Worm (Caenorhabditis elegans) whole organism, L2 larva: ENCODE measurements around the gene nspg-6.

Source experiments
- R02D3.7 ChIP-seq: fragments of 150-350 bp; optimal IDR thresholded peaks from 2 replicates; lab custom pipeline; 2014; ENCODE audit warnings: missing biosample characterization, missing genetic modification characterization
- Y55F3AM.14 ChIP-seq: fragments of 200-800 bp; sonication (Bioruptor generic); optimal IDR thresholded peaks from 2 replicates; lab custom pipeline; 2018; ENCODE audit warnings: mild to moderate bottlenecking, missing genetic modification characterization, missing compliant biosample characterization
- ZK546.5 ChIP-seq: sonication (generic microtip); optimal IDR thresholded peaks from 2 replicates; lab custom pipeline; 2017; ENCODE audit warnings: missing biosample characterization, missing genetic modification characterization
- aly-2 ChIP-seq: fragments of 150-350 bp; optimal IDR thresholded peaks from 2 replicates; lab custom pipeline; 2014; ENCODE audit warnings: missing biosample characterization, missing genetic modification characterization
- ama-1 ChIP-seq: fragments of 150-350 bp; optimal IDR thresholded peaks from 2 replicates; lab custom pipeline; 2018; ENCODE audit warnings: inconsistent platforms
- blmp-1 ChIP-seq: sonication (generic microtip); optimal IDR thresholded peaks from 2 replicates; lab custom pipeline; 2017; ENCODE audit warnings: missing genetic modification characterization, mild to moderate bottlenecking, missing compliant biosample characterization, antibody characterized with exemption, moderate library complexity; ENCODE audit not compliant: insufficient read depth
- ceh-16 ChIP-seq: fragments of 150-350 bp; optimal IDR thresholded peaks from 2 replicates; lab custom pipeline; 2014; ENCODE audit warnings: missing biosample characterization, missing genetic modification characterization
- ceh-82 ChIP-seq: fragments of 150-350 bp; optimal IDR thresholded peaks from 2 replicates; lab custom pipeline; 2014; ENCODE audit warnings: missing biosample characterization, missing genetic modification characterization
- crh-2 ChIP-seq: sonication (generic microtip); optimal IDR thresholded peaks from 2 replicates; lab custom pipeline; 2017; ENCODE audit warnings: missing biosample characterization, missing genetic modification characterization
- dmd-4 ChIP-seq: sonication (generic microtip); optimal IDR thresholded peaks from 2 replicates; lab custom pipeline; 2017; ENCODE audit warnings: missing biosample characterization, missing genetic modification characterization
- egl-27 ChIP-seq: sonication (generic microtip); optimal IDR thresholded peaks from 3 replicates; lab custom pipeline; 2017; ENCODE audit warnings: missing biosample characterization, missing genetic modification reagents, missing genetic modification characterization
- elt-1 ChIP-seq: fragments of 150-350 bp; optimal IDR thresholded peaks from 2 replicates; lab custom pipeline; 2014; ENCODE audit warnings: missing biosample characterization, missing genetic modification characterization
- elt-3 ChIP-seq: sonication (generic microtip); optimal IDR thresholded peaks from 2 replicates; lab custom pipeline; 2017; ENCODE audit warnings: missing biosample characterization, missing genetic modification characterization
- fos-1 ChIP-seq: fragments of 150-350 bp; optimal IDR thresholded peaks from 2 replicates; lab custom pipeline; 2014; ENCODE audit warnings: missing biosample characterization, missing genetic modification characterization
- gmeb-1 ChIP-seq: fragments of 150-350 bp; optimal IDR thresholded peaks from 2 replicates; lab custom pipeline; 2014; ENCODE audit warnings: missing biosample characterization, missing genetic modification characterization
- lin-11 ChIP-seq: fragments of 150-350 bp; sonication (generic microtip); optimal IDR thresholded peaks from 2 replicates; lab custom pipeline; 2014; ENCODE audit warnings: missing biosample characterization, missing genetic modification characterization, inconsistent platforms, mixed read lengths
- lin-13 ChIP-seq: fragments of 150-350 bp; optimal IDR thresholded peaks from 2 replicates; lab custom pipeline; 2014; ENCODE audit warnings: missing biosample characterization, missing genetic modification reagents, missing genetic modification characterization
- lin-39 ChIP-seq: fragments of 150-350 bp; optimal IDR thresholded peaks from 2 replicates; lab custom pipeline; 2014; ENCODE audit warnings: missing biosample characterization, missing genetic modification reagents, missing genetic modification characterization
- lsy-2 ChIP-seq, 2 experiments: fragments of 150-350 bp in 1 of 2; sonication (generic microtip) in 1 of 2; optimal IDR thresholded peaks; 2 replicates each; lab custom pipeline; 2014 to 2017; ENCODE audit warnings: missing biosample characterization in 2 of 2, missing genetic modification characterization in 2 of 2
- mab-5 ChIP-seq: fragments of 150-350 bp; optimal IDR thresholded peaks from 2 replicates; lab custom pipeline; 2014; ENCODE audit warnings: missing biosample characterization, missing genetic modification characterization
- mbf-1 ChIP-seq: sonication (generic microtip); optimal IDR thresholded peaks from 2 replicates; lab custom pipeline; 2017; ENCODE audit warnings: missing biosample characterization, missing genetic modification characterization
- mdl-1 ChIP-seq, 2 experiments: fragments of 150-350 bp in 1 of 2; sonication (generic microtip) in 1 of 2; optimal IDR thresholded peaks; 2 replicates each; lab custom pipeline; 2017; ENCODE audit warnings: missing biosample characterization in 2 of 2, missing genetic modification characterization in 2 of 2
- nhr-10 ChIP-seq: sonication (generic microtip); optimal IDR thresholded peaks from 2 replicates; lab custom pipeline; 2017; ENCODE audit warnings: missing biosample characterization, missing genetic modification characterization
- nhr-12 ChIP-seq: fragments of 150-350 bp; optimal IDR thresholded peaks from 2 replicates; lab custom pipeline; 2014; ENCODE audit warnings: missing biosample characterization, missing genetic modification characterization
- nhr-129 ChIP-seq: fragments of 150-350 bp; optimal IDR thresholded peaks from 2 replicates; lab custom pipeline; 2014; ENCODE audit warnings: missing biosample characterization, missing genetic modification characterization
- nhr-21 ChIP-seq: fragments of 150-350 bp; optimal IDR thresholded peaks from 2 replicates; lab custom pipeline; 2014; ENCODE audit warnings: missing biosample characterization, missing genetic modification characterization
- nhr-237 ChIP-seq: fragments of 150-350 bp; optimal IDR thresholded peaks from 2 replicates; lab custom pipeline; 2014; ENCODE audit warnings: missing biosample characterization, missing genetic modification characterization
- nhr-25 ChIP-seq: fragments of 150-350 bp; sonication (generic microtip); optimal IDR thresholded peaks from 3 replicates; lab custom pipeline; 2014; ENCODE audit warnings: missing biosample characterization, missing genetic modification characterization
- nhr-6 ChIP-seq: fragments of 150-350 bp; optimal IDR thresholded peaks from 2 replicates; lab custom pipeline; 2014; ENCODE audit warnings: missing biosample characterization, missing genetic modification characterization
- peb-1 ChIP-seq: fragments of 150-350 bp; optimal IDR thresholded peaks from 2 replicates; lab custom pipeline; 2014; ENCODE audit warnings: missing biosample characterization, missing genetic modification characterization
- sem-4 ChIP-seq: fragments of 150-350 bp; optimal IDR thresholded peaks from 2 replicates; lab custom pipeline; 2014; ENCODE audit warnings: missing biosample characterization, missing genetic modification reagents, missing genetic modification characterization
- skn-1 ChIP-seq: sonication (generic microtip); optimal IDR thresholded peaks from 2 replicates; lab custom pipeline; 2017; ENCODE audit warnings: missing biosample characterization, missing genetic modification characterization
- sma-3 ChIP-seq: sonication (generic microtip); optimal IDR thresholded peaks from 2 replicates; lab custom pipeline; 2016; ENCODE audit warnings: missing genetic modification reagents, missing genetic modification characterization, missing compliant biosample characterization
- sma-9 ChIP-seq, 2 experiments: fragments of 150-350 bp in 1 of 2; sonication (generic microtip) in 1 of 2; optimal IDR thresholded peaks; 2 replicates each; lab custom pipeline; 2014 to 2016; ENCODE audit warnings: missing genetic modification characterization in 2 of 2, mild to moderate bottlenecking in 1 of 2, missing biosample characterization in 1 of 2, missing compliant biosample characterization in 1 of 2, missing genetic modification reagents in 1 of 2, moderate library complexity in 1 of 2
- snpc-4 ChIP-seq: fragments of 150-350 bp; optimal IDR thresholded peaks from 2 replicates; lab custom pipeline; 2014; ENCODE audit warnings: missing biosample characterization, missing genetic modification characterization
- unc-39 ChIP-seq: fragments of 150-350 bp; optimal IDR thresholded peaks from 2 replicates; lab custom pipeline; 2014; ENCODE audit warnings: missing biosample characterization, missing genetic modification characterization
- unc-62 ChIP-seq: fragments of 150-350 bp; optimal IDR thresholded peaks from 2 replicates; lab custom pipeline; 2014; ENCODE audit warnings: missing biosample characterization, missing genetic modification reagents, missing genetic modification characterization
- zag-1 ChIP-seq: fragments of 150-350 bp; optimal IDR thresholded peaks from 2 replicates; lab custom pipeline; 2014; ENCODE audit warnings: missing biosample characterization, missing genetic modification characterization
- ztf-11 ChIP-seq: sonication (generic microtip); optimal IDR thresholded peaks from 2 replicates; lab custom pipeline; 2017; ENCODE audit warnings: missing biosample characterization, missing genetic modification characterization
- ztf-4 ChIP-seq: fragments of 150-350 bp; optimal IDR thresholded peaks from 2 replicates; lab custom pipeline; 2014; ENCODE audit warnings: missing biosample characterization, missing genetic modification characterization

nspg-6 gene

ce11 chrIII:7299466-7299865 is 15.3 kb downstream of the nspg-6 start, which contains the start of the genes B0361.14 and B0361.9:
B0361.14 (minus strand) TSS chrIII:7299531.
B0361.9 (minus strand) TSS chrIII:7299631.
- TF ChIP-seq nhr-25 (tag; lab: Kevin White, UChicago) (peak; percentile 55), elt-3 (tag; lab: Kevin White, UChicago) (no peak), sma-9 (GFP tag; optimal IDR thresholded peaks at IDR 0.05; lab: Kevin White, UChicago) (peak; percentile 37), sma-9 (tag; optimal IDR thresholded peaks at IDR 0.05; lab: Kevin White, UChicago) (no peak), fos-1 (tag; lab: Kevin White, UChicago) (peak; percentile 14), mdl-1 (tag; optimal IDR thresholded peaks at IDR 0.05; lab: Kevin White, UChicago) (peak in 1 of 2 experiments; percentile 17), blmp-1 (peak; percentile 45), ama-1 (lab: Kevin White, UChicago) (peak; percentile 41), sma-3 (GFP tag; lab: Kevin White, UChicago) (no peak), ceh-16 (tag; lab: Kevin White, UChicago) (peak; percentile 61), unc-39 (tag; lab: Kevin White, UChicago) (no peak)

ce11 chrIII:7298045-7298444 is 16.7 kb downstream of the nspg-6 start:
- TF ChIP-seq blmp-1, result peak; percentile 16
- no peak for TF ChIP-seq aly-2 (tag; lab: Kevin White, UChicago)
- no peak for TF ChIP-seq nhr-129
- TF ChIP-seq lin-39 (tag; lab: Kevin White, UChicago), result no peak
- TF ChIP-seq unc-39 (tag; lab: Kevin White, UChicago), result no peak
- no peak for TF ChIP-seq nhr-10 (tag; lab: Kevin White, UChicago)
- peak; percentile 29 for TF ChIP-seq nhr-25 (tag; lab: Kevin White, UChicago)
- no peak for TF ChIP-seq ztf-4
- no peak for TF ChIP-seq ztf-11 (tag; lab: Kevin White, UChicago)
- peak; percentile 22 for TF ChIP-seq nhr-21
- TF ChIP-seq lin-11 (tag; lab: Kevin White, UChicago), result no peak
- TF ChIP-seq peb-1 (tag; lab: Kevin White, UChicago), result no peak
- no peak for TF ChIP-seq nhr-12 (tag; lab: Kevin White, UChicago)
- no peak for TF ChIP-seq nhr-6
- no peak for TF ChIP-seq gmeb-1 (tag; lab: Kevin White, UChicago)
- no peak for TF ChIP-seq Y55F3AM.14
- TF ChIP-seq skn-1 (tag; lab: Kevin White, UChicago), result no peak
- no peak for TF ChIP-seq zag-1 (tag; lab: Kevin White, UChicago)
- TF ChIP-seq R02D3.7 (tag; lab: Kevin White, UChicago), result no peak
- peak; percentile 14 for TF ChIP-seq sma-9 (GFP tag; optimal IDR thresholded peaks at IDR 0.05; lab: Kevin White, UChicago)
- no peak for TF ChIP-seq sma-9 (tag; optimal IDR thresholded peaks at IDR 0.05; lab: Kevin White, UChicago)
- TF ChIP-seq ZK546.5 (tag; lab: Kevin White, UChicago), result no peak
- TF ChIP-seq mdl-1 (tag; optimal IDR thresholded peaks at IDR 0.05; lab: Kevin White, UChicago), result no peak
- TF ChIP-seq snpc-4 (tag; lab: Kevin White, UChicago), result no peak
- TF ChIP-seq lin-13 (GFP tag; lab: Kevin White, UChicago), result no peak
- no peak for TF ChIP-seq lsy-2 (tag; optimal IDR thresholded peaks at IDR 0.05; lab: Kevin White, UChicago)
- TF ChIP-seq egl-27, result no peak
- no peak for TF ChIP-seq nhr-237 (tag; lab: Kevin White, UChicago)
- TF ChIP-seq elt-1, result no peak
- no peak for TF ChIP-seq sem-4
- no peak for TF ChIP-seq mab-5 (tag; lab: Kevin White, UChicago)
- peak; percentile 13 for TF ChIP-seq ceh-16 (tag; lab: Kevin White, UChicago)
- TF ChIP-seq ceh-82 (tag; lab: Kevin White, UChicago), result no peak
- TF ChIP-seq mbf-1 (tag; lab: Kevin White, UChicago), result no peak
- TF ChIP-seq ama-1 (lab: Kevin White, UChicago), result peak; percentile 55

- TF ChIP-seq nhr-6 (no peak), ceh-82 (tag; lab: Kevin White, UChicago) (no peak), zag-1 (tag; lab: Kevin White, UChicago) (no peak), crh-2 (tag; lab: Kevin White, UChicago) (peak; percentile 3), unc-39 (tag; lab: Kevin White, UChicago) (no peak), nhr-10 (tag; lab: Kevin White, UChicago) (peak; percentile 28), ceh-16 (tag; lab: Kevin White, UChicago) (peak; percentile 7), unc-62 (GFP tag; lab: Kevin White, UChicago) (no peak), snpc-4 (tag; lab: Kevin White, UChicago) (no peak), nhr-25 (tag; lab: Kevin White, UChicago) (peak; percentile 52), dmd-4 (tag; lab: Kevin White, UChicago) (no peak), ZK546.5 (tag; lab: Kevin White, UChicago) (no peak), sma-9 (GFP tag; optimal IDR thresholded peaks at IDR 0.05; lab: Kevin White, UChicago) (peak; percentile 71), sma-9 (tag; optimal IDR thresholded peaks at IDR 0.05; lab: Kevin White, UChicago) (no peak), ama-1 (lab: Kevin White, UChicago) (no peak), nhr-12 (tag; lab: Kevin White, UChicago) (no peak), blmp-1 (peak; percentile 16), sma-3 (GFP tag; lab: Kevin White, UChicago) (peak; percentile 45), mab-5 (tag; lab: Kevin White, UChicago) (no peak), nhr-21 (peak; percentile 10), nhr-129 (no peak)
Measured at ce11 chrIII:7297045-7297680, 17.6 kb downstream of the nspg-6 start.
